Fruit fly (Drosophila melanogaster): ENCODE results near the gene CG11381.
A peak's percentile ranks its signal among the peaks of the same experiment; 100 is the strongest.

CG11381 gene

DNA sequence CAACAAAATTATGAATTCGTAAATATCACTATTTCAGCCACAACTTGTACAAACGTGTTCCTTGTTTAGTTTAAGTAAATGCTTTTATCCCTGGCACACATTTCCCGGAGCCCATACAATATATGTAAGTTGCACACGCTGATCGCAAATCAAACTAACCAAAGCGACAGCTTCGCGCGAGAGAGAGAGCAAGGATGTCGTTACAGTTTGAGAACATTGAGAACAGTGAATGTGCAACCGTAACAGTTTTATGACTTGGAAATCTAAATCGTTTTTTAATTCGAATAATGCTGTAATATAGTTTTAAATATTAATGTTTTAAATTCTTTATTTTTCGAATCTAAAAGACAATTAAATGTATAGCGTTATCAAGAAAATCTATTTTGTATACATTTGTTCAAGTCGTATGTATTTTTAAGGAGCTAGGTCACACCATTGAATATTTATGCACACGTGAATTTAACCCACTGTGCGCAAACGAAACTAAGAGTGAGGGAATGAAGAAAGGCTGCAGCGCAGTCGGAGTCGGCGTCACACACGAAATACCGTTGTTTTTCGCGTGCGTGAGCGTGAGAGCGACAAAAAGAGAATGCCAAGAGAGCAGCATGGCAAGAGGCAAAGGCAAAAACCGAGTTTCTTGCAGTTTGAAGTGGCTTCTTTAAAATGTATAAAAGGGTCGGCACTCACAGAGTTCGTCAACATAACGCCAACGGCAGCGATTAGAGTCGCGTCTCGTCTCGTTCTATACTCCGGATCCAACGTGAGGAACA is 5.9 kb downstream of the CG11381 start, which contains the start of gene CG11382:
CG11382 (plus strand) TSS at position 720 of the 770 bp plus-strand sequence.
- TF ChIP-seq twi (tag; optimal IDR thresholded peaks at IDR 0.05) (no peak), fd102C (GFP tag; optimal IDR thresholded peaks at IDR 0.05) (no peak), ase (GFP tag; IDR thresholded peaks at IDR 0.05) (no peak), CG6654 (GFP tag; optimal IDR thresholded peaks at IDR 0.05) (peak; percentile 96), vfl (GFP tag; optimal IDR thresholded peaks at IDR 0.05) (no peak), sens (GFP tag) (peak; percentile 36), nmo (GFP tag; optimal IDR thresholded peaks at IDR 0.05) (no peak), CG33557 (GFP tag; optimal IDR thresholded peaks at IDR 0.05) (no peak), CG9609 (GFP tag; optimal IDR thresholded peaks at IDR 0.05) (no peak), tll (GFP tag; optimal IDR thresholded peaks at IDR 0.05) (peak in 1 of 2 experiments; percentile 13), dati (GFP tag; IDR thresholded peaks at IDR 0.05) (no peak), CG31441 (GFP tag; IDR thresholded peaks at IDR 0.05) (0 out of 2 replicates have a peak, but pooled peaks have one; percentile 19), kni (GFP tag; optimal IDR thresholded peaks at IDR 0.05) (peak; percentile 31), ftz-f1 (GFP tag; optimal IDR thresholded peaks at IDR 0.05) (no peak), CG12104 (GFP tag; optimal IDR thresholded peaks at IDR 0.05) (no peak), rib (GFP tag; IDR thresholded peaks at IDR 0.05) (no peak), chinmo (GFP tag; IDR thresholded peaks at IDR 0.05; ENCODE audit: partially characterized antibody) (no peak), CG10979 (tag; optimal IDR thresholded peaks at IDR 0.05) (peak; percentile 5), Sox100B (GFP tag; optimal IDR thresholded peaks at IDR 0.05) (no peak), CG8388 (GFP tag; optimal IDR thresholded peaks at IDR 0.05) (peak; percentile 20), CG1792 (GFP tag; optimal IDR thresholded peaks at IDR 0.05) (no peak), ATbp (GFP tag; optimal IDR thresholded peaks at IDR 0.05) (no peak), onecut (GFP tag; IDR thresholded peaks at IDR 0.05) (no peak), Dll (GFP tag; IDR thresholded peaks at IDR 0.05; ENCODE audit: partially characterized antibody) (0 out of 4 replicates have a peak, but pooled peaks have one; percentile 39), BtbVII (GFP tag; optimal IDR thresholded peaks at IDR 0.05) (no peak), lov (optimal IDR thresholded peaks at IDR 0.05) (no peak), lov (GFP tag; IDR thresholded peaks at IDR 0.05) (no peak), Six4 (GFP tag; optimal IDR thresholded peaks at IDR 0.05) (no peak), nerfin-2 (GFP tag; IDR thresholded peaks at IDR 0.05; ENCODE audit: partially characterized antibody) (no peak), NK7.1 (GFP tag; optimal IDR thresholded peaks at IDR 0.05) (no peak), CG12155 (GFP tag; optimal IDR thresholded peaks at IDR 0.05) (no peak), zen (tag; optimal IDR thresholded peaks at IDR 0.05) (peak; percentile 37), Xrp1 (GFP tag; IDR thresholded peaks at IDR 0.05) (0 out of 2 replicates have a peak, but pooled peaks have one; percentile 21), mirr (GFP tag; optimal IDR thresholded peaks at IDR 0.05) (no peak), CG6791 (GFP tag; IDR thresholded peaks at IDR 0.05; ENCODE audit: partially characterized antibody) (no peak), ara (GFP tag; IDR thresholded peaks at IDR 0.05) (no peak), zen2 (GFP tag; IDR thresholded peaks at IDR 0.05; ENCODE audit: partially characterized antibody) (no peak), CG14014 (GFP tag; IDR thresholded peaks at IDR 0.05) (no peak), repo (GFP tag; optimal IDR thresholded peaks at IDR 0.05) (no peak), otp (GFP tag; IDR thresholded peaks at IDR 0.05) (no peak), CG8944 (GFP tag; optimal IDR thresholded peaks at IDR 0.05) (no peak), BEAF-32 (GFP tag; optimal IDR thresholded peaks at IDR 0.05) (peak; percentile 12), Dref (GFP tag; IDR thresholded peaks at IDR 0.05) (no peak), cad (GFP tag; optimal IDR thresholded peaks at IDR 0.05) (peak; percentile 79), CG11093 (GFP tag; IDR thresholded peaks at IDR 0.05) (no peak), stwl (tag; optimal IDR thresholded peaks at IDR 0.05) (peak; percentile 5), lola (GFP tag; optimal IDR thresholded peaks at IDR 0.05) (peak in 1 of 3 experiments; percentile 2), her (GFP tag; optimal IDR thresholded peaks at IDR 0.05) (no peak), trh (GFP tag; optimal IDR thresholded peaks at IDR 0.05) (no peak)
